Worm (Caenorhabditis elegans): ENCODE data around the gene grl-17.

DNA sequence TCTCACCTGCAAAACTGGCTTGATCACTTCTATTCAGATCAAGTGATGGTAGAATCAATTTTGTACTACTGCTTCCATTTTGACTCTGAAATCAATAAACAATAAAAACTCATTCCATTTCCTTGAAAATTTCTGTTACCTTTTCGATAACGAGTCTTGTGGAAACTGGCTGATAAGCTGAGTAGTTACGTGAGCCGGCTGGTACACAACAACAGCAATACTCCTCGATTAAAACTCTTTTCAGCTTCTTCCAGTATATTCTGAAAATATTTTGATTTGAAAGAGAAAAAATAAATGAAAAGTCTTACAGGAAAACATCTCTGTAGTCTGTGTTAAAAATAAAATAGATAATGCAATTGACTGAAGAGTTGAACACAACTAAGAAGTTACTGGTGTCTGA lies 31.3 kb downstream of the grl-17 start:
- no peak for TF ChIP-seq elt-3 (tag; optimal IDR thresholded peaks at IDR 0.05)
- no peak for TF ChIP-seq mep-1 (tag; optimal IDR thresholded peaks at IDR 0.05)
- TF ChIP-seq ztf-11 (tag; optimal IDR thresholded peaks at IDR 0.05): no peak
